Worm (Caenorhabditis elegans): ENCODE measurements around the gene Y94H6A.3.
A peak's percentile ranks its signal among the peaks of the same experiment; 100 is the strongest.

Gene Y94H6A.3

DNA sequence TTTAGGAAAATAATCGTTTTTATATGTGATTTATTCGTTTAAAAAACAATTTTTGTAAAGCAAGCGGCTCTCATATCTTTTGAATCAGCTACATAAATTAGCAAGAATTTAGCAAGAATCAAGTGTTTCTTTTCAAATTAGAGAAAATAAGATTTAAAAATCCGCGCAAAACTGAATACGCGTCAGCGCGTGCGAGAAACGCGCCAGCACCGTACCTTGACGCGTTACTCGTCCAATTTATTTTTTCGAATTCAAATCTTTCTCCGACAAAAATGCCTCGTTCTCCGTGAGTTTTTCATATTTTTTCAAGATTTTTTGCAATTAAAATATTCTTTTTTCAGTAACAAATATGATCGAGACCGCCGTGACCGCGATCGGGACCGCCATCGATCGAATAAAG, at the start of gene Y94H6A.3 (continued):
- TF ChIP-seq efl-1 (optimal IDR thresholded peaks at IDR 0.05) (peak; percentile 97 to 99), efl-1 (GFP tag; optimal IDR thresholded peaks at IDR 0.05 in 1 of 2) (peak; percentile 99 to 100), skn-1 (tag; optimal IDR thresholded peaks at IDR 0.05) (peak; percentile 92), zag-1 (tag; optimal IDR thresholded peaks at IDR 0.05) (no peak), pax-3 (tag; optimal IDR thresholded peaks at IDR 0.05) (peak; percentile 79), blmp-1 (tag; optimal IDR thresholded peaks at IDR 0.05) (peak; percentile 59), unc-62 (GFP tag; optimal IDR thresholded peaks at IDR 0.05) (no peak), unc-30 (tag; optimal IDR thresholded peaks at IDR 0.05) (no peak), Y116A8C.19 (tag; optimal IDR thresholded peaks at IDR 0.05; ENCODE audit: borderline replicate concordance) (no peak), ztf-4 (tag; optimal IDR thresholded peaks at IDR 0.05) (peak; percentile 65), ceh-88 (GFP tag; IDR thresholded peaks at IDR 0.05) (peak; percentile 66), efl-3 (GFP tag; optimal IDR thresholded peaks at IDR 0.05) (peak; percentile 22), xbp-1 (tag; optimal IDR thresholded peaks at IDR 0.05) (peak; percentile 92), unc-86 (tag; optimal IDR thresholded peaks at IDR 0.05) (peak; percentile 93), lsy-2 (tag; optimal IDR thresholded peaks at IDR 0.05) (peak; percentile 96), ceh-90 (tag; optimal IDR thresholded peaks at IDR 0.05) (peak; percentile 68), elt-3 (tag; optimal IDR thresholded peaks at IDR 0.05) (peak in 2 of 6 experiments; percentile 78 to 88), fkh-10 (GFP tag; optimal IDR thresholded peaks at IDR 0.05) (peak; percentile 63), aha-1 (tag; optimal IDR thresholded peaks at IDR 0.05) (peak; percentile 38), ztf-11 (tag; optimal IDR thresholded peaks at IDR 0.05) (peak in 1 of 2 experiments; percentile 77), ets-5 (GFP tag; IDR thresholded peaks at IDR 0.05) (no peak), elt-2 (tag; optimal IDR thresholded peaks at IDR 0.05) (peak; percentile 68), tbx-2 (tag; optimal IDR thresholded peaks at IDR 0.05) (peak; percentile 94), sptf-1 (tag; optimal IDR thresholded peaks at IDR 0.05) (no peak), hpl-2 (GFP tag; optimal IDR thresholded peaks at IDR 0.05) (peak; percentile 20), nhr-19 (GFP tag; conservative IDR thresholded peaks at IDR 0.05) (peak; percentile 94), C16A3.4 (tag; optimal IDR thresholded peaks at IDR 0.05) (peak; percentile 87), nhr-84 (tag; optimal IDR thresholded peaks at IDR 0.05) (no peak), lin-13 (GFP tag; optimal IDR thresholded peaks at IDR 0.05) (peak; percentile 95), alr-1 (tag; optimal IDR thresholded peaks at IDR 0.05; ENCODE audit: borderline replicate concordance) (no peak), lin-35 (GFP tag; optimal IDR thresholded peaks at IDR 0.05) (peak; percentile 99), mef-2 (tag; optimal IDR thresholded peaks at IDR 0.05) (no peak)

ce11 chrIV:2628171-2628570, 48.1 kb upstream of the Y94H6A.3 start, which contains the start of gene ngn-1:
TSS of gene ngn-1 (minus strand) at chrIV:2628271.
- TF ChIP-seq nhr-28 (tag; optimal IDR thresholded peaks at IDR 0.05) (no peak), zip-4 (GFP tag; optimal IDR thresholded peaks at IDR 0.05) (no peak), lin-14 (GFP tag; optimal IDR thresholded peaks at IDR 0.05) (no peak), nhr-47 (tag; optimal IDR thresholded peaks at IDR 0.05) (no peak), rnt-1 (tag; optimal IDR thresholded peaks at IDR 0.05) (no peak)

DNA sequence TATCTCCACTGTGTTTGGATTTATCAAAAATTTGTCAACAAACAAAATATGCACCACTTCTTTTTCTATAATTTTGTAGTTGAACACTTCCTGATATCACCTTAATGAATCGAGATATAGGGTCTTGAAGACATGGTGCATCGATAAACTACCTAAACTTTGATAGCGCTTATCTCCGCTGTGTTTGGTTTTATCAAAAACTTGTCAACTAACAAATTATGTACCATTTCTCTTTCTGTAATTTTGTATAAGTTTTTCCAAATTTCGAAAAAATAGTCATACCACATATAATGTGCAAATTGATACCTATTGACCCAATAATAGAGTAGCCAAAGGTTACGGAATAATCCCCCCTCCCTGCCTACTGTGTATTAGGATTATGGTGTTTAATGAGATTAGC, 46.2 kb upstream of the Y94H6A.3 start:
- TF ChIP-seq Y116A8C.19 (tag; optimal IDR thresholded peaks at IDR 0.05; ENCODE audit: borderline replicate concordance): no peak
- TF ChIP-seq blmp-1 (tag; optimal IDR thresholded peaks at IDR 0.05): no peak
- TF ChIP-seq mep-1 (tag; optimal IDR thresholded peaks at IDR 0.05): no peak
- no peak for TF ChIP-seq unc-30 (tag; optimal IDR thresholded peaks at IDR 0.05)
- no peak for TF ChIP-seq ztf-11 (tag; optimal IDR thresholded peaks at IDR 0.05)
- TF ChIP-seq swsn-7 (tag; optimal IDR thresholded peaks at IDR 0.05): no peak
- TF ChIP-seq unc-130 (tag; optimal IDR thresholded peaks at IDR 0.05): no peak
- TF ChIP-seq snu-23 (GFP tag; optimal IDR thresholded peaks at IDR 0.05): no peak
